Worm (Caenorhabditis elegans) whole organism, L2 larva: ENCODE measurements around the gene rcd-1.

Experiments
- ama-1 ChIP-seq: fragments of 150-350 bp; optimal IDR thresholded peaks from 2 replicates; lab custom pipeline; 2018; ENCODE audit warnings: inconsistent platforms
- crh-2 ChIP-seq: sonication (generic microtip); optimal IDR thresholded peaks from 2 replicates; lab custom pipeline; 2017; ENCODE audit warnings: missing biosample characterization, missing genetic modification characterization
- elt-1 ChIP-seq: fragments of 150-350 bp; optimal IDR thresholded peaks from 2 replicates; lab custom pipeline; 2014; ENCODE audit warnings: missing biosample characterization, missing genetic modification characterization
- lin-39 ChIP-seq: fragments of 150-350 bp; optimal IDR thresholded peaks from 2 replicates; lab custom pipeline; 2014; ENCODE audit warnings: missing biosample characterization, missing genetic modification reagents, missing genetic modification characterization
- nhr-23 ChIP-seq: fragments of 150-350 bp; optimal IDR thresholded peaks from 2 replicates; lab custom pipeline; 2014; ENCODE audit warnings: missing biosample characterization, missing genetic modification reagents, missing genetic modification characterization
- snpc-4 ChIP-seq: fragments of 150-350 bp; optimal IDR thresholded peaks from 2 replicates; lab custom pipeline; 2014; ENCODE audit warnings: missing biosample characterization, missing genetic modification characterization
- unc-39 ChIP-seq: fragments of 150-350 bp; optimal IDR thresholded peaks from 2 replicates; lab custom pipeline; 2014; ENCODE audit warnings: missing biosample characterization, missing genetic modification characterization

ce11 chrII:3716961-3717360, 36.7 kb upstream of the rcd-1 start, which contains the start of gene fbxc-52:
- no peak for TF ChIP-seq ama-1
- no peak for TF ChIP-seq snpc-4 (tag; lab: Kevin White, UChicago)
- TF ChIP-seq crh-2 (tag; lab: Kevin White, UChicago), result no peak
- no peak for TF ChIP-seq lin-39 (tag; lab: Kevin White, UChicago)
- no peak for TF ChIP-seq nhr-23 (tag; lab: Kevin White, UChicago)
- no peak for TF ChIP-seq unc-39 (tag; lab: Kevin White, UChicago)
- no peak for TF ChIP-seq elt-1 (tag; lab: Kevin White, UChicago)
